Fruit fly (Drosophila melanogaster): Measurements from ENCODE around the gene ng3.
"Not testable (repeated sequence)": the region's sequence is repeated elsewhere in the genome, so short reads cannot be mapped to it uniquely, and the experiment has no call there.

ng3 gene

DNA sequence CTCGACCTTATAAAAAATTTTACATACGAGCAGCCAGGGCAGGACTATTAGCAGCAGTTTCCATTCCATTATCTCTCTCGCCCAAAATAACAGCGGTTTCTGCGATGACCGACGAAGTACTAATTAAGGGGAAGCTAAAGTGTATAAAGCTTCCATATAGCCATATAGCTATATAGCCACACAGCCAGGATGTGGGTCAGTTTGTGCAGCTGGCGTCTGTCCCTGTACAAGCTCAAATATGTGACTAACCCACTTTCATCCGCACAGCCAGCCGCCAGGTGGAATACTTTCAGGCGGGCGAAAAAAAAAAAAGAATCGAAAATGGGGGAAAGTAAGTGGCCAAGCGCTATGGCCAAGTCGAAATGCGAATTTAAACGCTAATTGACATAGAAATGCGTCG, 2.2 kb upstream of the ng3 start, which contains the start of gene ng4:
Gene ng4, minus strand, starts transcription at position 101 of the 400 bp plus-strand sequence.
- TF ChIP-seq pan (optimal IDR thresholded peaks at IDR 0.05), result no peak
- TF ChIP-seq psq (optimal IDR thresholded peaks at IDR 0.05), result no peak
- no peak for TF ChIP-seq Dll (optimal IDR thresholded peaks at IDR 0.05)
- TF ChIP-seq usp (GFP tag; optimal IDR thresholded peaks at IDR 0.05), result no peak
- no peak for TF ChIP-seq EcR (GFP tag; optimal IDR thresholded peaks at IDR 0.05)
- no peak for TF ChIP-seq CG8478 (optimal IDR thresholded peaks at IDR 0.05)

- not testable (repeated sequence) for TF ChIP-seq CG8478, Dll, psq (optimal IDR thresholded peaks at IDR 0.05)
Measured at dm6 chrX:3240471-3240870, 1.4 kb downstream of the ng3 start, which contains the start of gene ng2. TSS of gene ng2 (minus strand) at chrX:3240571.

DNA sequence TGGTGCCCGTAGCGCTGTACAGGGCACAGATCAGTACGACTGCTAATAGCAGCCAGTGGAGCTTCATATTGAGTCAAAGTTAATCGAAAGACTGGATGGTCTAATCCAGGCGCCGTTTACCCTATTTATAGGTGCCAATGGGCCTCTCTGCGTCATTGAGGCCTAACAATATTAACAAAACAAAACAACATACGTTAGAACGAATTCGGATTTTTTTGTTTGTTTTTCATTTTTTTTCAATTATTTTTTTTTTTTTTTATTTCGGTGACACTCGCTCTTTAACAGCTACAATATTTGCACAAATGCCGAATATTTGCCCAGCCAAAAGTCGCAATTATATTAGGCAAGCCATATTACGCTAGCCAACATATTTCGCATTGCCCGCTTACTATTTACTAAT, 5.3 kb downstream of the ng3 start, which contains the start of gene CG14265:
Gene CG14265, minus strand, starts transcription at position 101 of the 400 bp plus-strand sequence.
- TF ChIP-seq usp (GFP tag; optimal IDR thresholded peaks at IDR 0.05), result no peak
- no peak for TF ChIP-seq Dll (optimal IDR thresholded peaks at IDR 0.05)
- no peak for TF ChIP-seq EcR (GFP tag; optimal IDR thresholded peaks at IDR 0.05)
- no peak for TF ChIP-seq CG8478 (optimal IDR thresholded peaks at IDR 0.05)
- TF ChIP-seq pan (optimal IDR thresholded peaks at IDR 0.05), result no peak
- no peak for TF ChIP-seq psq (optimal IDR thresholded peaks at IDR 0.05)

DNA sequence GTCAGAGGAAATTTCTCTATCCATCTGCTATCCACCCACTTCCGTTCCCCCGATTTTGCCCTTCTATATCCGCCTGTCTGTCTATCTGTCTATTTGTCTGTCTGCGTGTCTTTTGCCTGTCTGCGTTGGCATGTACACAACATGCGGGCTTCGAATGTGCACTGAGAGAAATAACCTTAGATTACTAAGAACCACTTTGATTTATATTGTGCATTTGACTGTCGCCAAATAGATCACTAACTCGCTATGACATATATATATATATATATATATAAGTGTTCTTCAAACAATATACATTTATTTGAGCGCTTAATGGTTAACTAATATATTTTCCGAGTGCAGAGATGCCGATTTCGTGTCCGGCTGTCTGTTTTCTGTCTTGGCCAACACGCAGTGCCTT, 8.2 kb downstream of the ng3 start:
- no peak for TF ChIP-seq EcR (GFP tag; optimal IDR thresholded peaks at IDR 0.05)
- TF ChIP-seq Dll (optimal IDR thresholded peaks at IDR 0.05), result no peak
- no peak for TF ChIP-seq usp (GFP tag; optimal IDR thresholded peaks at IDR 0.05)
- no peak for TF ChIP-seq pan (optimal IDR thresholded peaks at IDR 0.05)
- no peak for TF ChIP-seq CG8478 (optimal IDR thresholded peaks at IDR 0.05)
- TF ChIP-seq psq (optimal IDR thresholded peaks at IDR 0.05), result no peak

DNA sequence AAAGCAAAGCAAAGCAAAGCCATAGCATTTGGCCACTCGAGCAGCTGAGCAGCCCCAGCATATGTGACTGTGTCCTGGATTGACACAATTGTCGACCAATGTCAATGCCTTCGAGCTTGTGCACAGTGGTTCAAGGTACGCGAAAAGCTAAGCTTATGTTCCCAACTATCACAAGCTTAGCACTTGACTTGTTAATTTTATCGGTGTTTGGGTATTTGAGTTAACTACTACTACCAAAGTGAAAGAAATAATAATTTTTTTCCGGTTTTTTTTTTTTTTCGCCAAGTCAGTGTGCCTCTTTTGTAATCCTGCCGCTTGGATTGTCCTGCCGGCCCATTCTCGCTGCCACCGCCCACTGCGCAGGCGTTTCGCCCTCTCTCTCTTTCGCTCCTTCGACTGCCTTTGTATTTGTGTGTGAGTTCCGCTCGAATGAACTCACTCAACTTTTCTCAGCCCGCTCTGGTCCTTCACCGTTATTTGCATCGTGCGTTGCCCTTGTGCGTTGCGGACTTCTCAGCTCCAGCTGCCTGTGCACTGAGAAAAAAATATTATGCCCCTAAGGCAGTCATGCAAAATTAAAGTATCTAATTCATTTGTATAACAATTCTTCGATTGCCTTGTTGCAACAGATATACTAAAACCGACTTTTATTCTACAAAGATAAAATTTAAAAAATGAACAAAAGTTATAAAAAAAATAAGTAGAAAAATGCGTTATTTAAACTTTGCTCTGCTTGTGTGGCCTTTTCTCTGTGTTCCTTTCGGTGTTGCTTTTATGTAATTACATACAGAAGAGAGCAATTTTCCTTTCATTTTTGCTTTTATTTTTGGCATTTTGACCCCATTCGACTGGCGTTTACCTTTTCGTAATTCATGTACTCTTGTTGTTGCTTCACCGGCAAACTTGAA, 35.7 kb downstream of the ng3 start:
- TF ChIP-seq pan (optimal IDR thresholded peaks at IDR 0.05) (no peak), Dll (optimal IDR thresholded peaks at IDR 0.05) (no peak), usp (GFP tag; optimal IDR thresholded peaks at IDR 0.05) (no peak), psq (optimal IDR thresholded peaks at IDR 0.05) (no peak), CG8478 (optimal IDR thresholded peaks at IDR 0.05) (no peak), EcR (GFP tag; optimal IDR thresholded peaks at IDR 0.05) (no peak)

DNA sequence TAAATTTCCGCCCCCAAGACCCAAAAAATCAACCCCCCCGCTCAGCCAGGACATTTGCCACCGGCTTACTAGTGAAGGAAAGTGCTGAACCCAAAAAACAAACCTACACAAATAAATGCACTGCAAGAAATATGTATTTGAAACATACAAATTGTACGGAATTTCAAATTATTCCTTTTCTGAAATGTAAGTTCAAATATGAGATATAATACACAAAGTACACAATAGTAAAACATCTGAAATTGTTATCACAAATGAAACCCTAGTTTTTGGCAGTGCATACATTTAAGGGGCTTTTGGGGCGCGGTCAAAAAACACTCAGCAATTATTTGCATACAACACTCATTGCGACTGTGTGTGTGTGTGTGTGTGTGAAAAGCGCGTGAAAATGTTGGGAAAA, 48.1 kb downstream of the ng3 start:
- no peak for TF ChIP-seq psq (optimal IDR thresholded peaks at IDR 0.05)
- TF ChIP-seq usp (GFP tag; optimal IDR thresholded peaks at IDR 0.05), result no peak
- no peak for TF ChIP-seq CG8478 (optimal IDR thresholded peaks at IDR 0.05)
- TF ChIP-seq EcR (GFP tag; optimal IDR thresholded peaks at IDR 0.05), result no peak
- no peak for TF ChIP-seq pan (optimal IDR thresholded peaks at IDR 0.05)
- no peak for TF ChIP-seq Dll (optimal IDR thresholded peaks at IDR 0.05)

dm6 chrX:3192301-3192700, 49.6 kb downstream of the ng3 start:
- TF ChIP-seq Dll (optimal IDR thresholded peaks at IDR 0.05) (no peak), EcR (GFP tag; optimal IDR thresholded peaks at IDR 0.05) (no peak), CG8478 (optimal IDR thresholded peaks at IDR 0.05) (no peak), pan (optimal IDR thresholded peaks at IDR 0.05) (no peak), psq (optimal IDR thresholded peaks at IDR 0.05) (no peak), usp (GFP tag; optimal IDR thresholded peaks at IDR 0.05) (no peak)
